Fruit fly (Drosophila melanogaster): Measurements from ENCODE around the gene CG4456.

DNA sequence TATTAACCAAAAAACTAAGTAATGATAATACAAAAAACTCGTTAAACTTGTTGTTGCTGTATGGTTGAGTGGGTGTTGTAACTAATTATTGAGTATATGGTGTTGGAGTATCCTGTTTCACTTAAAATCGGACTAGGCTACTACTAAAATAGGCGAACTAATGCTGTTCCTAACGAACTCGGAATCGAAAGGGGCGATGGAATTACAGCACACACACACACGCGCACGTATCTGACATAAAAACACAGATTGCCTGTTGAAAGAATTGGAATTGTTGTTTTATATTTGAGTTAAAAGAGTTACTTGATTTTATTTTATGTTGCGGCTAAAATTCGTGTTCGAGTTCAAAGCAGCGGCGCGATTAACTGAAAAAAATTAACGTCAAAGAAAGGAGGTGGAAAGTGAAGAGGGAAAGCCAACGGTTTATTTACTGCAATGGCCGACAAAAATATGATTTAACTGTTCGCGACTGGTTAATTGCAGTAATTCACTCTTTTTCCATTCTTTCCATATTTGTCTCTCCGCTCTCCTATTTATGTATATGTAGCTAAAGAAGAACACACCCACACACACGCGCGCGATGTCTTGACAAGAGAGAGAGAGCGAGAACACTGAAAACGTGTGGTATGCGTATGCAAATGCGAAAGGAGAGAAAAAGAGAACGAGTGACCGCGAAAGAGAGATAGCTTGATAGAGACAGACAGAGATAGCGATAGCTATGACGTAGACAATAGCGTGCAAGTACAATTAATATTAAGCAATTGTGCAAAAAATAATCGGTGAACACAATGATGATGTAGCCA, 29.0 kb downstream of the CG4456 start:
- TF ChIP-seq usp (GFP tag; optimal IDR thresholded peaks at IDR 0.05) = no peak
- no peak for TF ChIP-seq Dll (optimal IDR thresholded peaks at IDR 0.05)

All from whole organism.